Fruit fly (Drosophila melanogaster) whole organism, embryonic: Measurements from ENCODE around the gene CG13670.

Experiments used
- Antp ChIP-seq: fragments of 200-800 bp; sonication (Bioruptor generic); optimal IDR thresholded peaks from 3 replicates; lab custom pipeline; 2016; ENCODE audit warnings: missing biosample characterization, missing genetic modification characterization
- Awh ChIP-seq: fragments of 200-800 bp; sonication (Bioruptor generic); IDR thresholded peaks from 2 replicates; pipeline ENCODE4, ENCODE4 v1.3.6; 2022; ENCODE audit warnings: missing biosample characterization, missing genetic modification characterization
- B-H2 ChIP-seq: fragments of 200-800 bp; sonication (Bioruptor generic); optimal IDR thresholded peaks from 2 replicates; lab custom pipeline; 2018; ENCODE audit warnings: missing biosample characterization, mild to moderate bottlenecking, missing genetic modification characterization
- CG10147 ChIP-seq: fragments of 200-800 bp; sonication (Bioruptor generic); optimal IDR thresholded peaks from 2 replicates; lab custom pipeline; 2019; ENCODE audit warnings: missing biosample characterization, mild to moderate bottlenecking, missing genetic modification characterization, moderate library complexity
- CG11398 ChIP-seq: fragments of 200-800 bp; sonication (Bioruptor generic); optimal IDR thresholded peaks from 2 replicates; lab custom pipeline; 2016; ENCODE audit warnings: missing biosample characterization, missing genetic modification characterization
- CG12104 ChIP-seq: fragments of 200-800 bp; sonication (Bioruptor generic); optimal IDR thresholded peaks from 3 replicates; lab custom pipeline; 2016; ENCODE audit warnings: missing biosample characterization, missing genetic modification characterization
- CG14710 ChIP-seq: fragments of 200-800 bp; sonication (Bioruptor generic); optimal IDR thresholded peaks from 3 replicates; lab custom pipeline; 2019; ENCODE audit warnings: missing biosample characterization, mild to moderate bottlenecking, missing genetic modification characterization, moderate library complexity
- CG1647 ChIP-seq: fragments of 200-800 bp; sonication (Bioruptor generic); optimal IDR thresholded peaks from 3 replicates; lab custom pipeline; 2016; ENCODE audit warnings: missing biosample characterization, missing genetic modification characterization
- CG17802 ChIP-seq: fragments of 200-800 bp; sonication (Bioruptor generic); optimal IDR thresholded peaks from 2 replicates; lab custom pipeline; 2018; ENCODE audit warnings: missing biosample characterization, mild to moderate bottlenecking, missing genetic modification characterization, moderate library complexity
- CG17829 ChIP-seq: fragments of 200-800 bp; optimal IDR thresholded peaks from 2 replicates; lab custom pipeline; 2019; ENCODE audit warnings: missing biosample characterization, mild to moderate bottlenecking, missing genetic modification characterization, moderate library complexity
- CG3163 ChIP-seq: fragments of 200-800 bp; sonication (Bioruptor generic); optimal IDR thresholded peaks from 3 replicates; lab custom pipeline; 2016; ENCODE audit warnings: missing biosample characterization, missing genetic modification characterization
- CG32532 ChIP-seq: fragments of 200-800 bp; sonication (Bioruptor generic); IDR thresholded peaks from 2 replicates; pipeline ENCODE4 v1.3.6; 2022; ENCODE audit warnings: missing biosample characterization, missing genetic modification characterization
- CG4328 ChIP-seq: fragments of 200-800 bp; sonication (Bioruptor generic); optimal IDR thresholded peaks from 3 replicates; lab custom pipeline; 2017; ENCODE audit warnings: missing biosample characterization, missing genetic modification reagents, missing genetic modification characterization
- CG6272 ChIP-seq: fragments of 200-800 bp; sonication (Bioruptor generic); IDR thresholded peaks from 2 replicates; pipeline ENCODE4 v1.3.6; 2022; ENCODE audit warnings: missing biosample characterization, missing genetic modification characterization
- CG7745 ChIP-seq: fragments of 200-800 bp; sonication (Bioruptor generic); optimal IDR thresholded peaks from 2 replicates; lab custom pipeline; 2018; ENCODE audit warnings: missing biosample characterization, mild to moderate bottlenecking, missing genetic modification characterization, moderate library complexity
- CG7786 ChIP-seq: fragments of 200-800 bp; sonication (Bioruptor generic); optimal IDR thresholded peaks from 2 replicates; lab custom pipeline; 2016; ENCODE audit warnings: missing biosample characterization, missing genetic modification characterization
- CG7928 ChIP-seq: fragments of 200-800 bp; sonication (Bioruptor generic); optimal IDR thresholded peaks from 2 replicates; lab custom pipeline; 2017; ENCODE audit warnings: missing biosample characterization, mild to moderate bottlenecking, missing genetic modification characterization
- CG8359 ChIP-seq: fragments of 200-800 bp; sonication (Bioruptor generic); optimal IDR thresholded peaks from 2 replicates; lab custom pipeline; 2017; ENCODE audit warnings: missing biosample characterization, mild to moderate bottlenecking, missing genetic modification characterization, borderline replicate concordance
- CG9797 ChIP-seq: fragments of 200-800 bp; sonication (Bioruptor generic); optimal IDR thresholded peaks from 3 replicates; lab custom pipeline; 2018; ENCODE audit warnings: missing biosample characterization, mild to moderate bottlenecking, missing genetic modification characterization
- Chrac-16 ChIP-seq: fragments of 200-800 bp; sonication (Bioruptor generic); optimal IDR thresholded peaks from 3 replicates; lab custom pipeline; 2016; ENCODE audit warnings: missing biosample characterization, missing genetic modification characterization
- Elba2 ChIP-seq: fragments of 200-800 bp; sonication (Bioruptor generic); optimal IDR thresholded peaks from 3 replicates; lab custom pipeline; 2016; ENCODE audit warnings: missing biosample characterization, missing genetic modification characterization
- H2.0 ChIP-seq: fragments of 200-800 bp; sonication (Bioruptor generic); IDR thresholded peaks from 2 replicates; pipeline ENCODE4 v1.3.6; 2022; ENCODE audit warnings: missing biosample characterization, missing genetic modification characterization
- Hey ChIP-seq: fragments of 200-800 bp; sonication (Bioruptor generic); optimal IDR thresholded peaks from 3 replicates; lab custom pipeline; 2018; ENCODE audit warnings: missing biosample characterization, mild to moderate bottlenecking, missing genetic modification characterization
- Hmx ChIP-seq: fragments of 200-800 bp; sonication (Bioruptor generic); optimal IDR thresholded peaks from 2 replicates; lab custom pipeline; 2016; ENCODE audit warnings: missing biosample characterization, missing genetic modification characterization
- Mad ChIP-seq: fragments of 200-800 bp; sonication (Bioruptor generic); optimal IDR thresholded peaks from 2 replicates; lab custom pipeline; 2016; ENCODE audit warnings: missing biosample characterization, missing genetic modification characterization
- Max ChIP-seq: fragments of 200-800 bp; sonication (Bioruptor generic); optimal IDR thresholded peaks from 2 replicates; lab custom pipeline; 2016; ENCODE audit warnings: missing biosample characterization, mild to moderate bottlenecking, missing genetic modification characterization
- Sry-δ ChIP-seq: fragments of 200-800 bp; sonication (Bioruptor generic); optimal IDR thresholded peaks from 2 replicates; lab custom pipeline; 2016; ENCODE audit warnings: missing biosample characterization, missing genetic modification characterization
- Stat92E ChIP-seq, 3 experiments: fragments of >200 bp in 2 of 3; fragments of 200-800 bp in 1 of 3; sonication (Bioruptor generic) in 1 of 3; optimal IDR thresholded peaks; 2 replicates each; lab custom pipeline; 2017 to 2019; ENCODE audit warnings: missing biosample characterization in 3 of 3, missing genetic modification characterization in 3 of 3, mild to moderate bottlenecking in 1 of 3, moderate library complexity in 1 of 3
- Trl ChIP-seq, 3 experiments: fragments of >200 bp in 2 of 3; fragments of 200-800 bp in 1 of 3; sonication (Bioruptor generic) in 1 of 3; optimal IDR thresholded peaks; 2 replicates in 1 of 3; 3 replicates in 2 of 3; lab custom pipeline; 2016 to 2017; ENCODE audit warnings: missing biosample characterization in 1 of 3, missing genetic modification characterization in 1 of 3
- bsh ChIP-seq, 2 experiments: fragments of 200-800 bp; sonication (Bioruptor generic); optimal IDR thresholded peaks; 2 replicates each; lab custom pipeline; 2017 to 2018; ENCODE audit warnings: mild to moderate bottlenecking in 2 of 2, missing biosample characterization in 2 of 2, missing genetic modification characterization in 2 of 2, moderate library complexity in 1 of 2
- cas ChIP-seq: fragments of 200-800 bp; sonication (Bioruptor generic); IDR thresholded peaks from 2 replicates; pipeline ENCODE4 v1.3.6; 2022; ENCODE audit warnings: missing biosample characterization, missing genetic modification characterization
- cg ChIP-seq: fragments of 200-800 bp; sonication (Bioruptor generic); optimal IDR thresholded peaks from 3 replicates; lab custom pipeline; 2019; ENCODE audit warnings: missing biosample characterization, mild to moderate bottlenecking, missing genetic modification characterization, moderate library complexity
- ci ChIP-seq: fragments of 200-800 bp; sonication (Bioruptor generic); IDR thresholded peaks from 3 replicates; pipeline ENCODE4 v1.3.6; 2022; ENCODE audit warnings: missing biosample characterization, missing genetic modification characterization
- dan ChIP-seq: fragments of 200-800 bp; sonication (Bioruptor generic); IDR thresholded peaks from 2 replicates; pipeline ENCODE4 v1.3.6; 2022; ENCODE audit warnings: missing biosample characterization, missing genetic modification characterization
- exex ChIP-seq: fragments of 200-800 bp; sonication (Bioruptor generic); optimal IDR thresholded peaks from 4 replicates; lab custom pipeline; 2018; ENCODE audit warnings: missing biosample characterization, mild to moderate bottlenecking, missing genetic modification characterization, moderate library complexity
- gsb-n ChIP-seq: fragments of 200-800 bp; sonication (Bioruptor generic); optimal IDR thresholded peaks from 3 replicates; lab custom pipeline; 2018; ENCODE audit warnings: missing biosample characterization, mild to moderate bottlenecking, missing genetic modification characterization
- lab ChIP-seq: fragments of 200-800 bp; sonication (Bioruptor generic); optimal IDR thresholded peaks from 3 replicates; lab custom pipeline; 2017; ENCODE audit warnings: missing biosample characterization, missing genetic modification characterization, mild to moderate bottlenecking, moderate library complexity, missing genetic modification reagents
- nerfin-2 ChIP-seq: fragments of 200-800 bp; sonication (Bioruptor generic); IDR thresholded peaks from 2 replicates; pipeline ENCODE4 v1.3.6; 2022; ENCODE audit warnings: missing biosample characterization, missing genetic modification characterization; ENCODE audit not compliant: partially characterized antibody
- nom ChIP-seq: fragments of 200-800 bp; sonication (Bioruptor generic); optimal IDR thresholded peaks from 2 replicates; lab custom pipeline; 2017; ENCODE audit warnings: missing biosample characterization, missing genetic modification characterization, mild to moderate bottlenecking, moderate library complexity, missing genetic modification reagents
- oc ChIP-seq: fragments of 200-800 bp; sonication (Bioruptor generic); optimal IDR thresholded peaks from 2 replicates; lab custom pipeline; 2018; ENCODE audit warnings: missing biosample characterization, mild to moderate bottlenecking, missing genetic modification characterization, moderate library complexity
- pan ChIP-seq, 4 experiments: fragments of >200 bp in 3 of 4; fragments of 200-800 bp in 1 of 4; sonication (Bioruptor generic) in 1 of 4; optimal IDR thresholded peaks in 3 of 4; IDR thresholded peaks in 1 of 4; 2 replicates each; pipeline versions ENCODE4 v1.3.6 to Lab custom; 2017 to 2022; ENCODE audit warnings: missing biosample characterization in 2 of 4, missing genetic modification characterization in 2 of 4, mixed read lengths in 1 of 4
- slp2 ChIP-seq: fragments of 200-800 bp; sonication (Bioruptor generic); optimal IDR thresholded peaks from 2 replicates; lab custom pipeline; 2016; ENCODE audit warnings: missing biosample characterization, missing genetic modification characterization
- sna ChIP-seq: fragments of 200-800 bp; sonication (Bioruptor generic); IDR thresholded peaks from 2 replicates; pipeline ENCODE4 v1.3.6; 2022; ENCODE audit warnings: missing biosample characterization, missing genetic modification characterization; ENCODE audit not compliant: partially characterized antibody
- sqz ChIP-seq: fragments of 200-800 bp; sonication (Bioruptor generic); optimal IDR thresholded peaks from 3 replicates; lab custom pipeline; 2018; ENCODE audit warnings: missing biosample characterization, mild to moderate bottlenecking, missing genetic modification characterization
- tin ChIP-seq: fragments of 200-800 bp; sonication (Bioruptor generic); optimal IDR thresholded peaks from 3 replicates; lab custom pipeline; 2016; ENCODE audit warnings: missing biosample characterization, missing genetic modification characterization
- unc-4 ChIP-seq: fragments of 200-800 bp; sonication (Bioruptor generic); IDR thresholded peaks from 2 replicates; pipeline ENCODE4 v1.3.6; 2022; ENCODE audit warnings: missing biosample characterization, missing genetic modification characterization; ENCODE audit not compliant: partially characterized antibody

Gene CG13670

DNA sequence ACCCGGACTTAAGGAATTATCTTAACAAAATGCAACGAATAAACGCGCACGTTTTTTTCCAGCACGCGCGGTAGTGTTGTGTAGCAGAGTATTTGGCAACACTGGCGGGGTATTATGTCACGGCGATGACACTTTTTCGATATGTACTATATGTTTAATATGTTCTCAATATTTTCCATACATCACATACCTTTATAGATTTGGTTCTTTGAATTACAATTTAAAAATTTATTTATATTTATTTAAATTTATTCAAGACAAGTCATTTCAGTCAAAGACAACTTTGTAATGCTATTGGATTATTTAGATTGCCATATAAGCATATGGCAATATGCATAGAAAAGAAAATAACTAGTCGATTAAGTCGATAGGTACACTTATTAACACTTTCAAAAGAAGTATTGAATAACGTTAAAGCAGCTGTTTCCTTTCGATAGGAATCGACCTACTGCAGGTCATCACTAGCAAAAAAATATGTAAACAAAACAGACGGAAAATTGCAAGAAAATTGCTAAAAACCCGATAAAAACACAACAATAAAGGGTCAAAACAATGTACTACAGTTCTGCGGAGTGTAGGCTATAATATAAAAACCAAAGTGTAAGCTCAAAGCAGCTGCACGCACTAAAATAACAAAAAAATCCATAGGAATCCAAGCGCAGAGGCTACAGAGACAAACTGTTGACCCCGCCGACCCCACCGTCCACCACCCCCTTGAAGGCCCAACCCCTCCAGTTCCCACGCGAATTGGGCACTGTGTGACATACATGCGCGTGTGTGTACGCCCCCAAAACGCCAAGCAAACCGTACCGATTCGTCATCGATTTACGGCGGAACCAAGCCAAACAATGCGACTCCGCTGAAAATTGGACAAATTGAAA lies 25.8 kb downstream of the CG13670 start, which contains the start of the genes CG7182 and GAPcenA (continued):
- TF ChIP-seq B-H2 (peak; percentile 83), Elba2 (GFP tag; lab: Kevin White, UChicago) (peak; percentile 60), CG7745 (no peak), CG1647 (no peak), Antp (GFP tag; lab: Kevin White, UChicago) (peak; percentile 16), CG32532 (peak; percentile 45), CG3163 (GFP tag; lab: Kevin White, UChicago) (no peak), cg (peak; percentile 31), ci (GFP tag; lab: Robert Waterston, UW) (0 out of 3 replicates have a peak, but pooled peaks have one; percentile 18), nom (peak; percentile 18), cas (GFP tag; lab: Robert Waterston, UW) (no peak), nerfin-2 (GFP tag; lab: Robert Waterston, UW) (peak; percentile 61; the same call in 1 of the 2 replicates), unc-4 (peak; percentile 64), CG14710 (peak; percentile 90), Chrac-16 (GFP tag; lab: Kevin White, UChicago) (peak; percentile 63), lab (GFP tag; lab: Kevin White, UChicago) (peak; percentile 83), CG17829 (tag; lab: Kevin White, UChicago) (peak; percentile 83), gsb-n (peak; percentile 66), CG7928 (GFP tag; lab: Kevin White, UChicago) (no peak), CG4328 (GFP tag; lab: Kevin White, UChicago) (peak; percentile 49), Mad (GFP tag; lab: Kevin White, UChicago) (no peak), Trl (optimal IDR thresholded peaks at IDR 0.05; lab: Kevin White, UChicago) (no peak), Trl (GFP tag; optimal IDR thresholded peaks at IDR 0.05; lab: Kevin White, UChicago) (peak; percentile 41), CG12104 (GFP tag; lab: Kevin White, UChicago) (peak; percentile 77), CG11398 (GFP tag; lab: Kevin White, UChicago) (peak; percentile 10), CG8359 (no peak), slp2 (GFP tag; lab: Kevin White, UChicago) (peak; percentile 0), sqz (GFP tag; lab: Kevin White, UChicago) (peak; percentile 76), dan (no peak), pan (optimal IDR thresholded peaks at IDR 0.05; lab: Kevin White, UChicago) (no peak), pan (GFP tag; optimal IDR thresholded peaks at IDR 0.05 in 1 of 2, IDR thresholded peaks at IDR 0.05 in 1 of 2) (peak in 1 of 2 experiments; percentile 45), tin (GFP tag; lab: Kevin White, UChicago) (peak; percentile 67), sna (GFP tag; lab: Robert Waterston, UW) (peak; percentile 40), CG17802 (tag; lab: Kevin White, UChicago) (peak; percentile 11), CG7786 (GFP tag; lab: Kevin White, UChicago) (no peak), Sry-δ (peak; percentile 86), bsh (GFP tag; optimal IDR thresholded peaks at IDR 0.05; lab: Kevin White, UChicago) (peak in 1 of 2 experiments; percentile 56), Max (GFP tag; lab: Kevin White, UChicago) (peak; percentile 77), exex (tag; lab: Kevin White, UChicago) (peak; percentile 31), Awh (no peak), H2.0 (no peak), Hmx (no peak), CG9797 (GFP tag; lab: Kevin White, UChicago) (peak; percentile 21), Stat92E (GFP tag; optimal IDR thresholded peaks at IDR 0.05; lab: Kevin White, UChicago) (no peak), oc (tag; lab: Kevin White, UChicago) (no peak), CG6272 (GFP tag; lab: Robert Waterston, UW) (peak; percentile 26; the same call in 1 of the 2 replicates), Hey (no peak), CG10147 (GFP tag; lab: Kevin White, UChicago) (peak; percentile 68)
